Fruit fly (Drosophila melanogaster) ovary, adult (tissue): Measurements from ENCODE around the gene CG5056.

Experiments
- CG17801 ChIP-seq: fragments of 200-800 bp; optimal IDR thresholded peaks from 2 replicates; lab custom pipeline; 2019; ENCODE audit warnings: missing biosample characterization, mild to moderate bottlenecking, missing genetic modification characterization, moderate library complexity; ENCODE audit not compliant: partially characterized antibody

The CG5056 gene

dm6 chr2L:10366525-10366924 lies at the start of gene CG5056:
Gene CG5056, plus strand, starts transcription at chr2L:10366692.
- TF ChIP-seq CG17801: peak; percentile 67

- TF ChIP-seq CG17801: no peak
These were observed 46.2 kb upstream of the CG5056 start for dm6 chr2L:10320174-10320775.

dm6 chr2L:10321036-10321583 lies 45.4 kb upstream of the CG5056 start:
- TF ChIP-seq CG17801: no peak

dm6 chr2L:10321612-10322011 lies 44.9 kb upstream of the CG5056 start:
- peak; percentile 75 for TF ChIP-seq CG17801

dm6 chr2L:10322176-10322575 lies 44.3 kb upstream of the CG5056 start, which contains the start of gene CG4995:
Gene CG4995, plus strand, starts transcription at chr2L:10322476.
- no peak for TF ChIP-seq CG17801

dm6 chr2L:10322773-10323487 lies 43.6 kb upstream of the CG5056 start, which contains the start of gene CG5381:
Gene CG5381, minus strand, starts transcription at chr2L:10323102.
- TF ChIP-seq CG17801: no peak

- TF ChIP-seq CG17801: no peak
These were observed 38.7 kb upstream of the CG5056 start, which contains the start of gene RnrL for dm6 chr2L:10327790-10328189. Gene RnrL, minus strand, starts transcription at chr2L:10327943.

dm6 chr2L:10331066-10331847 lies 35.2 kb upstream of the CG5056 start, which contains the start of the genes Schip1 and Cox10:
Gene Schip1, minus strand, starts transcription at chr2L:10331116.
Gene Cox10, plus strand, starts transcription at chr2L:10331471.
- TF ChIP-seq CG17801: no peak

- no peak for TF ChIP-seq CG17801
These were observed 33.2 kb upstream of the CG5056 start, which contains the start of gene GATAd for dm6 chr2L:10333091-10333991. Gene GATAd, plus strand, starts transcription at chr2L:10333734.

- TF ChIP-seq CG17801: no peak
These were observed 32.3 kb upstream of the CG5056 start for dm6 chr2L:10334213-10334612.

dm6 chr2L:10334854-10335277 lies 31.6 kb upstream of the CG5056 start:
- TF ChIP-seq CG17801: peak; percentile 46

- peak; percentile 54 for TF ChIP-seq CG17801
These were observed 27.2 kb upstream of the CG5056 start, which contains the start of gene SamDC for dm6 chr2L:10339212-10339721. Gene SamDC, plus strand, starts transcription at chr2L:10339457.

dm6 chr2L:10339841-10340240 lies 26.7 kb upstream of the CG5056 start:
- TF ChIP-seq CG17801: no peak

- TF ChIP-seq CG17801: peak; percentile 33
These were observed 25.1 kb upstream of the CG5056 start, which contains the start of gene CG31715 for dm6 chr2L:10341405-10341804. Gene CG31715, plus strand, starts transcription at chr2L:10341616.

dm6 chr2L:10342471-10342870 lies 24.0 kb upstream of the CG5056 start, which contains the start of gene Sps2:
Gene Sps2, plus strand, starts transcription at chr2L:10342594.
- TF ChIP-seq CG17801: peak; percentile 33
